Worm (Caenorhabditis elegans): Measurements from ENCODE around the gene C42D8.1.

Gene C42D8.1

DNA sequence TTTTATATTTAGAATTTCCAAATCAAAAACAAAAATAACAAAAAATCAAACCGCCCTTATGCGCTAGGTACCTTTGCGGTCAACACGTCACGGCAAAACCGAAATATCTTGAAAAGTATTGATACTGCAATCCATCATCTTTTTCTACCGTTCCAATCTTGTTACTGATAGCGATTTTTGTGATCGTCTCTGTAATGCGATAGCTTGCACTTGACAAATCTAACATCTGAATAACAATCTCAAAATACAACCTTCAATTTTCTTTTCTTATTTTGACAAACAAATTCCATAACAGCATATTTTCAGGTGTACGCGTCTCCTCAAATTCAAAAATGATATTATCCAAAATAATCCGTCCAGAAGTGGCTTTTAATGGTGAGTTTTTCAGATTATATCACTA is 24.7 kb downstream of the C42D8.1 start, which contains the start of gene tbc-7:
TSS of gene tbc-7 (plus strand) at position 301 of the 400 bp plus-strand sequence.
- no peak for TF ChIP-seq F13C5.2 (tag; optimal IDR thresholded peaks at IDR 0.05)
- no peak for TF ChIP-seq hmg-4 (GFP tag; optimal IDR thresholded peaks at IDR 0.05)
- TF ChIP-seq ceh-36 (tag; optimal IDR thresholded peaks at IDR 0.05): no peak

DNA sequence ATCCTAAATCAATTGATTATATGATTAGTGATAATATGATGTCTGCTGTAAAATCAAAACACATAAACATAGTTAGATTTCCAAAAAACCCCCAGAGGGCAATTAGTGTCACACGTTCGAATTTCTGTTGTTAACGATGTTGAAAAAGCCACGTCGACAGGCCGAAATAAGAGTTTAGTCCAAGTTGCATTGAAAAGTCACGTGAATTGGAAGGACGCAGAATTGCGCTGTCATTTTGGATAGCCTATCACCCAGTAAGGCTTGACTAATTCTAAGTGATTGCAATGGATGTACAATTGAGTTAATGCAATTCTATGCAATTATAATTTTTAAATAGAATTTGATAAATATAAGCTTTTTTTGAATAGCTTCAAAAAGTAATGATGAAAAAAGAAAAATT is 26.2 kb downstream of the C42D8.1 start:
- TF ChIP-seq tbx-11 (GFP tag; IDR thresholded peaks at IDR 0.05) (no peak), tra-4 (tag; optimal IDR thresholded peaks at IDR 0.05) (no peak), hmg-4 (GFP tag; optimal IDR thresholded peaks at IDR 0.05) (no peak), scrt-1 (GFP tag; IDR thresholded peaks at IDR 0.05) (no peak), aly-1 (tag; optimal IDR thresholded peaks at IDR 0.05) (no peak), tbx-37 (GFP tag; conservative IDR thresholded peaks at IDR 0.05) (no peak), sea-1 (GFP tag; conservative IDR thresholded peaks at IDR 0.05) (no peak), pes-1 (GFP tag; IDR thresholded peaks at IDR 0.05) (no peak), ceh-13 (GFP tag; optimal IDR thresholded peaks at IDR 0.05) (no peak), F13C5.2 (tag; optimal IDR thresholded peaks at IDR 0.05) (no peak), hnd-1 (tag; optimal IDR thresholded peaks at IDR 0.05) (no peak), ama-1 (optimal IDR thresholded peaks at IDR 0.05) (no peak), ceh-36 (tag; optimal IDR thresholded peaks at IDR 0.05) (no peak), ets-7 (tag; optimal IDR thresholded peaks at IDR 0.05) (no peak), B0310.2 (tag; optimal IDR thresholded peaks at IDR 0.05) (no peak), flt-1 (GFP tag; IDR thresholded peaks at IDR 0.05) (no peak), hmbx-1 (tag; optimal IDR thresholded peaks at IDR 0.05) (no peak)

DNA sequence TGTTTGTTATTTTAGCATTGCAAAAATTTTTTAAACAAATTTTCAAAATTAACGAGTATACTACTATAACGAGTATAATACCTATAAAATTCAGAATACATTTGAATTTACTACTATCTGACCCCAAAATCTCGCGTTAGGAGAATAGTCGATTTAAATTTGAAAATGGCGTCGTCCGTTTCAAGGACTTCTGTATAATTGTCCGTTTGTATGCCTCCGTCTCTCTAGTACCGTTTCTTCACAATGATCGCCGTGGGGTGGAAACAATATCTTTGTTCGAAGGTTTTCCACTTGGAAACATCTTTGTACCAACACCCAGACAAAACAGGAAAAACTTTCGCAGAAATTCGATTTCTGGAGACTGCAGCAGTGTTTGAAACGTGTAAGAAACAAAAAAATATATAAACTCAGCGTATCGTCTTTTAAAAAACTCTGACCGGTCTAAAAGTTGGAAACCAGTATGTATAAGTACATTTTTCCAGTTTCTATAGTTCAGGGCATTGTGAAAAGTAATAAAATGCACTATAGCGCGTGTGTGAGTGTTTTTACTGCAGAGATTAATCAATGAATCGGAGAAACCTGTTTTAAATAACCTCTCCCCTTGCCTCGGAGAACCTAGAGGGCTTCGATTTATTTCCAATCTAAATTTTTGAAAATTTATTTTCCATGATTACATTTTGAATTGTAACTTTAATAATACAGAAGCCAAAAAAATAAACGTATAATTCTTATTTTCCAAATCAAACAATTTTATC is 28.6 kb downstream of the C42D8.1 start:
- TF ChIP-seq tbx-11 (GFP tag; IDR thresholded peaks at IDR 0.05): no peak
- no peak for TF ChIP-seq ceh-36 (tag; optimal IDR thresholded peaks at IDR 0.05)
- no peak for TF ChIP-seq hmg-4 (GFP tag; optimal IDR thresholded peaks at IDR 0.05)
- no peak for TF ChIP-seq sea-1 (GFP tag; conservative IDR thresholded peaks at IDR 0.05)
- TF ChIP-seq hnd-1 (tag; optimal IDR thresholded peaks at IDR 0.05): no peak
- TF ChIP-seq aly-1 (tag; optimal IDR thresholded peaks at IDR 0.05): no peak
- TF ChIP-seq F13C5.2 (tag; optimal IDR thresholded peaks at IDR 0.05): no peak
- TF ChIP-seq ets-7 (tag; optimal IDR thresholded peaks at IDR 0.05): no peak
- no peak for TF ChIP-seq tra-4 (tag; optimal IDR thresholded peaks at IDR 0.05)
- TF ChIP-seq scrt-1 (GFP tag; IDR thresholded peaks at IDR 0.05): no peak

DNA sequence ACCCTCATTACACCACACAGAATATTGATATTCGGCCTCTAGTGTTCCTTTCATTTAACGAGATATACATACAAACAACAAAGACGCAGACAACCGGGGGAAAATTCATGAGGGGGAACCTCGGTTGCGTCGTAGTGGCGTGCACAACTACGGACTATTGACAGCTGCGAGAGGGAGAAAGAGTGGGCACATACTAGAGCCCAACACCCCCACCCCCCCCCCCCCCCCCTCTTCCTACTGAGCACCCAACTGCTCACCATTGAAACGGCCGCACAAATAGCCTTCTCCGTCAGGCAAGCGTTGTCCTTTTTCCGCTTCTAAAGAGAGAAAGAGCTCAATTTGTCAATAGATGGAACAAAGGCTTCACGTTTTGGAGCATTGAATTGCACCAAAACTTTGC is 30.9 kb downstream of the C42D8.1 start:
- TF ChIP-seq F13C5.2 (tag; optimal IDR thresholded peaks at IDR 0.05) (peak; percentile 69), sea-1 (GFP tag; conservative IDR thresholded peaks at IDR 0.05) (no peak), pes-1 (GFP tag; IDR thresholded peaks at IDR 0.05) (0 out of 2 replicates have a peak, but pooled peaks have one; percentile 33)

DNA sequence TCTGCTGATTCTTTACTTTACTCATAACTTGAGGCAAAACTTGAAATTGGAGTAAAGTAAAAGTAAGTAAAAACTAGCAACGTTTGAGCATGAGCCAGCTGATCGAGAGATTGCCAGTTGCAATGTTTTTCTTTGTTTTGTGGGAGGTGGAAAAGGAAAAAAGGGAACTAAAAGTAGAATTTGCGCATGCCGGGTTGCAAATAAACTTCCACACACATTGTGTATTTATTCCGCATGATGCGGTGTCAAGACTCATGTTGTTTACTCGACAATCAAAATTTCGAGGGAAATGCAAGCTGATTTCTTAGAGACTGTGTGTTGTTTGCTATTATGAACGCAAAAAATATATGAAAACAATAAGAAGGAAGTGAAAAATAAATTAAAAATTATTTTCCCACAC is 33.1 kb downstream of the C42D8.1 start:
- TF ChIP-seq pes-1 (GFP tag; IDR thresholded peaks at IDR 0.05): no peak
- no peak for TF ChIP-seq F13C5.2 (tag; optimal IDR thresholded peaks at IDR 0.05)
- no peak for TF ChIP-seq hnd-1 (tag; optimal IDR thresholded peaks at IDR 0.05)
- no peak for TF ChIP-seq tbx-37 (GFP tag; conservative IDR thresholded peaks at IDR 0.05)
- TF ChIP-seq aly-1 (tag; optimal IDR thresholded peaks at IDR 0.05): no peak
- no peak for TF ChIP-seq ceh-13 (GFP tag; optimal IDR thresholded peaks at IDR 0.05)
- no peak for TF ChIP-seq flt-1 (GFP tag; IDR thresholded peaks at IDR 0.05)
- TF ChIP-seq sea-1 (GFP tag; conservative IDR thresholded peaks at IDR 0.05): no peak

DNA sequence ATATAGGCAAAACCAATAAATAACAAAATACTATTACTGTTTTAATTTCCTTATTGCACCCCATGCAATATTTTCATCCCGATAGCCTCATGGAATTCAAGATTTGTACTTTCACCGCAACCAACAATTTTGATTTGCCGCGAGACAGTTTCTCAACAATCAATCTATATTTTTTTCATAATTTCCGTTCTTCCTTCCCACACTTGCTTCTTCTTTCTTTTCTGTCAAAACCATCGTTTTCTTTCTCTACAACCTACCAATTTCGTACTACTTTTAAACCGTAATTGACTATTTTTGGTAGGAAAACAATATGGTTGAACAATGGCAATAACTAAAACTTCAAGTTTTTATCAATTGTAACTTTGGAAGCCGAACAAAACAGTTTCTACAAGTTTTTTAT is 38.6 kb downstream of the C42D8.1 start, which contains the start of gene C31H2.14:
TSS of gene C31H2.14 (plus strand) at position 301 of the 400 bp plus-strand sequence.
- TF ChIP-seq tbx-11 (GFP tag; IDR thresholded peaks at IDR 0.05) (no peak), sea-1 (GFP tag; conservative IDR thresholded peaks at IDR 0.05) (no peak), aly-1 (tag; optimal IDR thresholded peaks at IDR 0.05) (no peak), pes-1 (GFP tag; IDR thresholded peaks at IDR 0.05) (no peak), ceh-36 (tag; optimal IDR thresholded peaks at IDR 0.05) (no peak), flt-1 (GFP tag; IDR thresholded peaks at IDR 0.05) (no peak), tbx-37 (GFP tag; conservative IDR thresholded peaks at IDR 0.05) (no peak), ets-7 (tag; optimal IDR thresholded peaks at IDR 0.05) (no peak), hmg-4 (GFP tag; optimal IDR thresholded peaks at IDR 0.05) (no peak), B0310.2 (tag; optimal IDR thresholded peaks at IDR 0.05) (no peak), ceh-13 (GFP tag; optimal IDR thresholded peaks at IDR 0.05) (no peak)

DNA sequence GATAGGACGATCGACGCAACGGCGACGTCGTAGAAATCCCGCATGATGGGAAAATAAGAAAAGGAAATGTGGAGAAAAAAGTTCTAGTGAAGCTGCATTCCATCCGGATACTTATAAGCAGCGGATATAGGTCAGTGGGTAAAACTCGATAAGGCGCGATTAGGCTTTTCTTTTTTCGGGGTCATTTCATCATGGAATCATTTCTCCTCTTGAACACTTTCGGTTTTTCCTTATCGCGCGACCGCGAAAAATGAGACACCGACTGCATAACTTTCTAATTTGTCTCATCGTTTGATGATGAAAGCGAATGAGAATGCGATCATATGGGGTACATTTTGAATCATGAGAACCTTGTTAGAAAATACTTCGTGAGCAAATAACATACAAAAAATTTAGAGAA is 41.1 kb downstream of the C42D8.1 start, which contains the start of gene dpy-8:
TSS of gene dpy-8 (minus strand) at position 88 of the 400 bp plus-strand sequence.
- no peak for TF ChIP-seq ets-7 (tag; optimal IDR thresholded peaks at IDR 0.05)
- TF ChIP-seq F13C5.2 (tag; optimal IDR thresholded peaks at IDR 0.05): no peak
- TF ChIP-seq pes-1 (GFP tag; IDR thresholded peaks at IDR 0.05): no peak
- TF ChIP-seq hnd-1 (tag; optimal IDR thresholded peaks at IDR 0.05): no peak
- TF ChIP-seq tbx-37 (GFP tag; conservative IDR thresholded peaks at IDR 0.05): no peak
- TF ChIP-seq aly-1 (tag; optimal IDR thresholded peaks at IDR 0.05): no peak
- TF ChIP-seq ceh-36 (tag; optimal IDR thresholded peaks at IDR 0.05): no peak
- TF ChIP-seq tbx-11 (GFP tag; IDR thresholded peaks at IDR 0.05): no peak
- no peak for TF ChIP-seq ama-1 (optimal IDR thresholded peaks at IDR 0.05)
- no peak for TF ChIP-seq scrt-1 (GFP tag; IDR thresholded peaks at IDR 0.05)
- TF ChIP-seq hmg-4 (GFP tag; optimal IDR thresholded peaks at IDR 0.05): no peak
- TF ChIP-seq hmbx-1 (tag; optimal IDR thresholded peaks at IDR 0.05): no peak

DNA sequence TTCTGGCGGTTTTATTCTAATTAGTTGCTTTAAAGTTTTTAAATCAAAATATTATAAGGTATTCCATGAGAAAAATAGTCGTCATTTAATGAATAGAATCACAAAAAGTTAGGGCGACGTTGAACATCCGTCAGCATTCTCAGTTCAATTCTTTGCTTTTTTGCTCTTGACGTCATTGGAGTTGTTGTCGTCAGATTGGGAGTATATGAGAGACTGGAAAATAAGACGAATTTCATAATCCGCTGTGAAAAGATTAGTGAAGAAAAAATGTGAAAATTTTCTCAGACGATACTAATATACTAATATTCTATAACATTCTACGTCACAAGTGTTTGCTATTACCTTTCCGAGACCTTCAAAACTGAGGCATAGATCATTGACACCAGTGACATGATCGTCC is 42.1 kb downstream of the C42D8.1 start:
- TF ChIP-seq aly-1 (tag; optimal IDR thresholded peaks at IDR 0.05): no peak
- no peak for TF ChIP-seq tbx-37 (GFP tag; conservative IDR thresholded peaks at IDR 0.05)
- no peak for TF ChIP-seq ets-7 (tag; optimal IDR thresholded peaks at IDR 0.05)
- TF ChIP-seq tra-4 (tag; optimal IDR thresholded peaks at IDR 0.05): no peak
- TF ChIP-seq scrt-1 (GFP tag; IDR thresholded peaks at IDR 0.05): no peak
- TF ChIP-seq ceh-36 (tag; optimal IDR thresholded peaks at IDR 0.05): no peak
